Worm (Caenorhabditis elegans) whole organism, young adult: ENCODE results near the gene sinh-1.
A peak's percentile ranks its signal among the peaks of the same experiment; 100 is the strongest.

Source experiments
- C06A6.2 ChIP-seq: fragments of 200-800 bp; sonication (Bioruptor generic); conservative IDR thresholded peaks from 2 replicates; pipeline ENCODE4 v1.3.6; 2022; ENCODE audit warnings: missing genetic modification characterization, missing compliant biosample characterization
- ZK185.1 ChIP-seq: sonication (generic microtip); optimal IDR thresholded peaks from 2 replicates; lab custom pipeline; 2016; ENCODE audit warnings: mild to moderate bottlenecking, missing genetic modification characterization, missing compliant biosample characterization; ENCODE audit not compliant: poor library complexity, severe bottlenecking
- ama-1 ChIP-seq, 3 experiments: fragments of 150-350 bp in 1 of 3; sonication (generic microtip) in 2 of 3; optimal IDR thresholded peaks; 2 replicates each; lab custom pipeline; 2014 to 2018; ENCODE audit warnings: missing biosample characterization in 2 of 3, missing genetic modification characterization in 2 of 3, missing genetic modification reagents in 2 of 3
- cebp-1 ChIP-seq, 2 experiments: fragments of 200-800 bp in 1 of 2; sonication (Bioruptor generic) in 1 of 2; sonication (generic microtip) in 1 of 2; IDR thresholded peaks in 1 of 2; optimal IDR thresholded peaks in 1 of 2; 2 replicates each; pipeline versions ENCODE4 v1.3.6 to Lab custom; 2017 to 2022; ENCODE audit warnings: missing compliant biosample characterization in 2 of 2, missing genetic modification characterization in 2 of 2, mild to moderate bottlenecking in 1 of 2, missing genetic modification reagents in 1 of 2, moderate library complexity in 1 of 2
- efl-1 ChIP-seq: fragments of 150-350 bp; optimal IDR thresholded peaks from 2 replicates; lab custom pipeline; 2014; ENCODE audit warnings: missing biosample characterization, missing genetic modification reagents, missing genetic modification characterization
- hrde-1 ChIP-seq: sonication (generic microtip); optimal IDR thresholded peaks from 2 replicates; lab custom pipeline; 2016; ENCODE audit warnings: missing genetic modification characterization, mild to moderate bottlenecking, missing compliant biosample characterization, moderate library complexity, missing genotype, missing genetic modification reagents, borderline replicate concordance
- pha-4 ChIP-seq: fragments of 150-350 bp; sonication (generic microtip); optimal IDR thresholded peaks from 2 replicates; lab custom pipeline; 2014; ENCODE audit warnings: missing biosample characterization, missing genetic modification reagents, missing genetic modification characterization
- sdz-38 ChIP-seq: sonication (generic microtip); optimal IDR thresholded peaks from 2 replicates; lab custom pipeline; 2016; ENCODE audit warnings: missing genotype, missing genetic modification characterization, missing compliant biosample characterization
- sptf-2 ChIP-seq: fragments of 200-800 bp; sonication (Bioruptor generic); optimal IDR thresholded peaks from 2 replicates; lab custom pipeline; 2018; ENCODE audit warnings: mild to moderate bottlenecking, missing genetic modification characterization, missing compliant biosample characterization
- unc-62 ChIP-seq: fragments of 150-350 bp; optimal IDR thresholded peaks from 2 replicates; lab custom pipeline; 2014; ENCODE audit warnings: missing biosample characterization, missing genetic modification reagents, missing genetic modification characterization

ce11 chrII:12222524-12222923 lies 5.6 kb upstream of the sinh-1 start:
- TF ChIP-seq ama-1 (optimal IDR thresholded peaks at IDR 0.05; lab: Kevin White, UChicago) (no peak), ama-1 (GFP tag; optimal IDR thresholded peaks at IDR 0.05; lab: Kevin White, UChicago) (no peak), efl-1 (GFP tag; lab: Kevin White, UChicago) (no peak), unc-62 (GFP tag; lab: Kevin White, UChicago) (no peak), sptf-2 (GFP tag; lab: Kevin White, UChicago) (no peak), ZK185.1 (no peak), pha-4 (tag; lab: Kevin White, UChicago) (no peak), hrde-1 (no peak), cebp-1 (GFP tag; IDR thresholded peaks at IDR 0.05; lab: Robert Waterston, UW) (no peak), cebp-1 (tag; optimal IDR thresholded peaks at IDR 0.05; lab: Kevin White, UChicago) (peak; percentile 76), sdz-38 (tag; lab: Kevin White, UChicago) (no peak), C06A6.2 (GFP tag; lab: Robert Waterston, UW) (no peak)
